Worm (Caenorhabditis elegans): Measurements from ENCODE around the gene srg-32.

DNA sequence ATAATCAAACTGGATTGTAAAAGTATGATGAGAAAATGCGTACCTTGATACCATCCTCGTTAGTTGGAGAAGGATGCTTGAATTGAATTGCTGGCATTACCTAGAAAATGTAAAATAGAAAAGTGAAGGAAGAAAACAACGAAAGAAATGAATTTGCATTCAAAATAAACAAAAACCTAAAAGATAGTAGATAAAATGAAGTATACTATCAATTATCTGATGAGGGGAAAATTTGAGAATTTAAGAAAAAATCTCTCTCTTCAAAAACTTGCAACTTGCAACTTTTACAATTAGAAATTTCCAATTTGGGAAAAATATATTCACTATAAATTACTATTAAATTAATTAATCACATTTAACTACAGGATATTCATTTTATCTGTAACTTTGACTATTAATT lies 6.2 kb upstream of the srg-32 start, which contains the start of gene T21C9.11:
- TF ChIP-seq blmp-1 (tag; optimal IDR thresholded peaks at IDR 0.05) = no peak
- no peak for TF ChIP-seq drap-1 (GFP tag; optimal IDR thresholded peaks at IDR 0.05)
- TF ChIP-seq lsy-2 (tag; optimal IDR thresholded peaks at IDR 0.05) = no peak
- no peak for TF ChIP-seq pha-4 (tag; optimal IDR thresholded peaks at IDR 0.05)
- TF ChIP-seq lin-13 (tag; optimal IDR thresholded peaks at IDR 0.05) = no peak
- TF ChIP-seq hlh-1 (tag; optimal IDR thresholded peaks at IDR 0.05) = no peak
- no peak for TF ChIP-seq elt-1 (tag; optimal IDR thresholded peaks at IDR 0.05; ENCODE audit: borderline replicate concordance, insufficient read depth)
- no peak for TF ChIP-seq snpc-4 (tag; optimal IDR thresholded peaks at IDR 0.05)
- TF ChIP-seq ztf-11 (tag; optimal IDR thresholded peaks at IDR 0.05) = no peak
- no peak for TF ChIP-seq nhr-237 (tag; optimal IDR thresholded peaks at IDR 0.05)
